Worm (Caenorhabditis elegans) whole organism, midembryonic: ENCODE measurements around the gene F46F5.15.

Experiments
- cog-1 ChIP-seq: sonication (generic microtip); optimal IDR thresholded peaks from 2 replicates; lab custom pipeline; 2016; ENCODE audit warnings: missing genetic modification characterization, missing compliant biosample characterization
- klf-2 ChIP-seq: fragments of 200-800 bp; sonication (Bioruptor generic); conservative IDR thresholded peaks from 2 replicates; pipeline ENCODE4 v1.3.6; 2022; ENCODE audit warnings: missing genetic modification reagents, missing genetic modification characterization, missing compliant biosample characterization
- med-1 ChIP-seq: sonication (generic microtip); optimal IDR thresholded peaks from 2 replicates; lab custom pipeline; 2017; ENCODE audit warnings: missing genetic modification characterization, mild to moderate bottlenecking, missing compliant biosample characterization, antibody characterized with exemption, missing genetic modification reagents; ENCODE audit not compliant: insufficient read depth
- ref-1 ChIP-seq: fragments of 200-800 bp; sonication (Bioruptor generic); conservative IDR thresholded peaks from 2 replicates; pipeline ENCODE4 v1.3.6; 2022; ENCODE audit warnings: missing genetic modification reagents, missing genetic modification characterization, missing compliant biosample characterization
- ztf-23 ChIP-seq: fragments of 200-800 bp; sonication (Bioruptor generic); IDR thresholded peaks from 2 replicates; pipeline ENCODE4 v1.3.6; 2022; ENCODE audit warnings: missing genetic modification reagents, missing genetic modification characterization, missing compliant biosample characterization
- ztf-29 ChIP-seq: fragments of 200-800 bp; sonication (Bioruptor generic); IDR thresholded peaks from 2 replicates; pipeline ENCODE4 v1.3.6; 2022; ENCODE audit warnings: missing genetic modification reagents, missing genetic modification characterization, missing compliant biosample characterization

- TF ChIP-seq cog-1 (tag; lab: Kevin White, UChicago) (no peak), ztf-29 (GFP tag; lab: Robert Waterston, UW) (no peak), klf-2 (no peak), ref-1 (GFP tag; lab: Robert Waterston, UW) (no peak), ztf-23 (no peak), med-1 (GFP tag; lab: Kevin White, UChicago) (no peak)
Observed at ce11 chrII:797445-797844, 9.2 kb downstream of the F46F5.15 start.
